Worm (Caenorhabditis elegans) whole organism, L4 larva: ENCODE data around the gene M163.1.

Experiments used
- D1046.2 ChIP-seq: fragments of 200-800 bp; sonication (Bioruptor generic); IDR thresholded peaks from 2 replicates; pipeline ENCODE4 v1.3.6; 2022; ENCODE audit warnings: missing genetic modification characterization, missing compliant biosample characterization
- F26F4.8 ChIP-seq: fragments of 200-800 bp; sonication (Bioruptor generic); conservative IDR thresholded peaks from 2 replicates; pipeline ENCODE4 v1.3.6; 2022; ENCODE audit warnings: missing genetic modification characterization, missing compliant biosample characterization
- F37D6.2 ChIP-seq: sonication (generic microtip); optimal IDR thresholded peaks from 2 replicates; lab custom pipeline; 2016; ENCODE audit warnings: mild to moderate bottlenecking, missing genetic modification characterization, missing compliant biosample characterization
- F44E2.7 ChIP-seq: fragments of 200-800 bp; sonication (Bioruptor generic); IDR thresholded peaks from 2 replicates; pipeline ENCODE4 v2.1.2; 2022; ENCODE audit warnings: missing genetic modification characterization, missing compliant biosample characterization
- T20F7.1 ChIP-seq: fragments of 200-800 bp; sonication (Bioruptor generic); optimal IDR thresholded peaks from 2 replicates; lab custom pipeline; 2018; ENCODE audit warnings: mild to moderate bottlenecking, missing genetic modification characterization, missing compliant biosample characterization
- T26A8.4 ChIP-seq: fragments of 200-800 bp; sonication (Bioruptor generic); IDR thresholded peaks from 2 replicates; pipeline ENCODE4 v1.3.6; 2022; ENCODE audit warnings: missing genetic modification characterization, missing compliant biosample characterization
- Y105C5A.15 ChIP-seq: fragments of 200-800 bp; sonication (Bioruptor generic); IDR thresholded peaks from 2 replicates; pipeline ENCODE4 v1.3.6; 2022; ENCODE audit warnings: missing genetic modification characterization, missing compliant biosample characterization
- Y5F2A.4 ChIP-seq: fragments of 200-800 bp; sonication (Bioruptor generic); optimal IDR thresholded peaks from 2 replicates; lab custom pipeline; 2018; ENCODE audit warnings: mild to moderate bottlenecking, missing genetic modification characterization, missing compliant biosample characterization
- aha-1 ChIP-seq: fragments of 150-350 bp; peaks from one replicate; lab custom pipeline; 2014; ENCODE audit warnings: missing biosample characterization, missing genetic modification characterization
- attf-4 ChIP-seq: sonication (generic microtip); optimal IDR thresholded peaks from 3 replicates; lab custom pipeline; 2017; ENCODE audit warnings: missing biosample characterization, missing genetic modification characterization
- ceh-28 ChIP-seq: fragments of 150-350 bp; optimal IDR thresholded peaks from 2 replicates; lab custom pipeline; 2014; ENCODE audit warnings: missing biosample characterization, missing genetic modification reagents, missing genetic modification characterization
- ceh-82 ChIP-seq: sonication (generic microtip); optimal IDR thresholded peaks from 2 replicates; lab custom pipeline; 2017; ENCODE audit warnings: missing biosample characterization, missing genetic modification characterization
- cey-2 ChIP-seq: sonication (generic microtip); optimal IDR thresholded peaks from 3 replicates; lab custom pipeline; 2017; ENCODE audit warnings: missing genetic modification characterization, mild to moderate bottlenecking, missing compliant biosample characterization, antibody characterized with exemption, borderline replicate concordance; ENCODE audit not compliant: insufficient read depth
- daf-12 ChIP-seq: fragments of 150-350 bp; optimal IDR thresholded peaks from 2 replicates; lab custom pipeline; 2014; ENCODE audit warnings: missing biosample characterization, missing genetic modification reagents, missing genetic modification characterization
- daf-16 ChIP-seq, 3 experiments: sonication (generic microtip); optimal IDR thresholded peaks; 2 replicates each; lab custom pipeline; 2016 to 2017; ENCODE audit warnings: missing genetic modification characterization in 3 of 3, missing genetic modification reagents in 3 of 3, mild to moderate bottlenecking in 2 of 3, missing compliant biosample characterization in 2 of 3, missing biosample characterization in 1 of 3, moderate library complexity in 1 of 3
- dmd-9 ChIP-seq: fragments of 200-800 bp; sonication (Bioruptor generic); IDR thresholded peaks from 2 replicates; pipeline ENCODE4 v1.3.6; 2022; ENCODE audit warnings: missing genetic modification reagents, missing genetic modification characterization, missing compliant biosample characterization
- dve-1 ChIP-seq: sonication (generic microtip); optimal IDR thresholded peaks from 2 replicates; lab custom pipeline; 2017; ENCODE audit warnings: antibody characterized with exemption, mild to moderate bottlenecking, missing genetic modification characterization, missing compliant biosample characterization; ENCODE audit not compliant: insufficient read depth
- egl-27 ChIP-seq: sonication (generic microtip); optimal IDR thresholded peaks from 3 replicates; lab custom pipeline; 2017; ENCODE audit warnings: missing biosample characterization, missing genetic modification reagents, missing genetic modification characterization
- fos-1 ChIP-seq: fragments of 150-350 bp; optimal IDR thresholded peaks from 2 replicates; lab custom pipeline; 2014; ENCODE audit warnings: missing biosample characterization, missing genetic modification characterization
- hlh-11 ChIP-seq: fragments of 200-800 bp; sonication (Bioruptor generic); optimal IDR thresholded peaks from 2 replicates; lab custom pipeline; 2018; ENCODE audit warnings: mild to moderate bottlenecking, missing genetic modification characterization, missing compliant biosample characterization
- jun-1 ChIP-seq: fragments of 150-350 bp; optimal IDR thresholded peaks from 2 replicates; lab custom pipeline; 2014; ENCODE audit warnings: missing biosample characterization, missing genetic modification reagents, missing genetic modification characterization
- lin-15B ChIP-seq: fragments of 150-350 bp; sonication (generic microtip); optimal IDR thresholded peaks from 3 replicates; lab custom pipeline; 2014; ENCODE audit warnings: missing biosample characterization, missing genetic modification characterization
- lin-38 ChIP-seq: fragments of 200-800 bp; sonication (Bioruptor generic); IDR thresholded peaks from 2 replicates; pipeline ENCODE4 v1.3.6; 2022; ENCODE audit warnings: missing genetic modification reagents, missing genetic modification characterization, missing compliant biosample characterization
- lir-3 ChIP-seq: sonication (generic microtip); optimal IDR thresholded peaks from 2 replicates; lab custom pipeline; 2016; ENCODE audit warnings: mild to moderate bottlenecking, missing genetic modification characterization, missing compliant biosample characterization
- lsy-2 ChIP-seq, 2 experiments: fragments of 150-350 bp in 1 of 2; sonication (generic microtip) in 1 of 2; optimal IDR thresholded peaks; 2 replicates each; lab custom pipeline; 2014 to 2017; ENCODE audit warnings: missing biosample characterization in 2 of 2, missing genetic modification characterization in 2 of 2
- madf-5 ChIP-seq, 2 experiments: fragments of 200-800 bp; sonication (Bioruptor generic); IDR thresholded peaks; 2 replicates each; pipeline ENCODE4 v1.3.6; 2022; ENCODE audit warnings: missing compliant biosample characterization in 2 of 2, missing genetic modification characterization in 2 of 2
- mdt-29 ChIP-seq: fragments of 200-800 bp; sonication (Bioruptor generic); IDR thresholded peaks from 2 replicates; pipeline ENCODE4 v1.3.6; 2022; ENCODE audit warnings: missing genetic modification reagents, missing genetic modification characterization, missing compliant biosample characterization
- mep-1 ChIP-seq: fragments of 150-350 bp; sonication (generic microtip); optimal IDR thresholded peaks from 3 replicates; lab custom pipeline; 2014; ENCODE audit warnings: missing biosample characterization, missing genetic modification characterization
- mes-2 ChIP-seq: sonication (generic microtip); optimal IDR thresholded peaks from 2 replicates; lab custom pipeline; 2016; ENCODE audit warnings: missing genotype, mild to moderate bottlenecking, missing genetic modification characterization, missing compliant biosample characterization; ENCODE audit not compliant: poor library complexity, severe bottlenecking
- nhr-10 ChIP-seq: fragments of 150-350 bp; optimal IDR thresholded peaks from 2 replicates; lab custom pipeline; 2014; ENCODE audit warnings: missing biosample characterization, missing genetic modification characterization
- nhr-11 ChIP-seq: fragments of 150-350 bp; optimal IDR thresholded peaks from 2 replicates; lab custom pipeline; 2014; ENCODE audit warnings: missing biosample characterization, missing genetic modification characterization
- nhr-25 ChIP-seq: sonication (generic microtip); optimal IDR thresholded peaks from 2 replicates; lab custom pipeline; 2017; ENCODE audit warnings: missing genetic modification characterization, mild to moderate bottlenecking, missing compliant biosample characterization, antibody characterized with exemption, moderate library complexity, borderline replicate concordance; ENCODE audit not compliant: insufficient read depth
- nhr-28 ChIP-seq: fragments of 150-350 bp; optimal IDR thresholded peaks from 2 replicates; lab custom pipeline; 2014; ENCODE audit warnings: missing biosample characterization, missing genetic modification characterization
- nhr-48 ChIP-seq: sonication (generic microtip); optimal IDR thresholded peaks from 2 replicates; lab custom pipeline; 2016; ENCODE audit warnings: mild to moderate bottlenecking, missing genetic modification characterization, missing compliant biosample characterization
- nhr-77 ChIP-seq: fragments of 150-350 bp; optimal IDR thresholded peaks from 2 replicates; lab custom pipeline; 2014; ENCODE audit warnings: missing biosample characterization, missing genetic modification characterization
- rbr-2 ChIP-seq: sonication (generic microtip); optimal IDR thresholded peaks from 2 replicates; lab custom pipeline; 2016; ENCODE audit warnings: missing genotype, missing genetic modification characterization, missing compliant biosample characterization
- spr-3 ChIP-seq: fragments of 200-800 bp; sonication (Bioruptor generic); optimal IDR thresholded peaks from 2 replicates; lab custom pipeline; 2018; ENCODE audit warnings: mild to moderate bottlenecking, missing genetic modification characterization, missing compliant biosample characterization
- unc-62 ChIP-seq, 3 experiments: fragments of 150-350 bp in 1 of 3; sonication (generic microtip); optimal IDR thresholded peaks in 2 of 3; peaks in 1 of 3; 1 replicate in 1 of 3; 2 replicates in 2 of 3; lab custom pipeline; 2014 to 2017; ENCODE audit warnings: missing biosample characterization in 3 of 3, missing genetic modification characterization in 3 of 3, missing genetic modification reagents in 3 of 3, missing genotype in 1 of 3
- zip-11 ChIP-seq: fragments of 200-800 bp; sonication (Bioruptor generic); IDR thresholded peaks from 2 replicates; pipeline ENCODE4 v1.3.6; 2022; ENCODE audit warnings: missing genetic modification characterization, missing compliant biosample characterization
- ztf-7 ChIP-seq: fragments of 150-350 bp; optimal IDR thresholded peaks from 2 replicates; lab custom pipeline; 2014; ENCODE audit warnings: missing biosample characterization, missing genetic modification characterization

The M163.1 gene

DNA sequence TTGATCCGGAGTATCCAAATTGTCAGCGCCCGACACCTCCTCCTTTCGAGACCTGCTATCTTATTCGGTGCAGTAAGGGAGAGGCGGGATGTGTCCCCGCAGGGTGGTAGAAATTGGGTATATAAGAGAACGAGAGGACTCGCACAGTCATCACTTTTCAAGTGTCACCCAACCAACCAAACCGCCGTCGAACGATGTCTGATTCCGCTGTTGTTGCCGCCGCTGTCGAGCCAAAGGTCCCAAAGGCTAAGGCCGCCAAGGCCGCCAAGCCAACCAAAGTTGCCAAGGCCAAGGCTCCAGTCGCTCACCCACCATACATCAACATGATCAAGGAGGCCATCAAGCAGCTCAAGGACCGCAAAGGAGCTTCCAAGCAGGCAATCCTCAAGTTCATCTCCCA lies 13.7 kb downstream of the M163.1 start, which contains the start of gene his-24 (continued):
- TF ChIP-seq ceh-82 = no peak
- TF ChIP-seq attf-4 (tag; lab: Kevin White, UChicago) = no peak
- TF ChIP-seq madf-5 (GFP tag; IDR thresholded peaks at IDR 0.05; lab: Robert Waterston, UW) = no peak
- TF ChIP-seq mep-1 (tag; lab: Kevin White, UChicago) = peak; percentile 83
- peak; percentile 59 for TF ChIP-seq rbr-2 (tag; lab: Kevin White, UChicago)
- no peak for TF ChIP-seq daf-12 (tag; lab: Kevin White, UChicago)
- TF ChIP-seq mdt-29 (GFP tag; lab: Robert Waterston, UW) = no peak

- TF ChIP-seq lin-38 (GFP tag; lab: Robert Waterston, UW) (no peak), nhr-11 (tag; lab: Kevin White, UChicago) (no peak), daf-16 (GFP tag; optimal IDR thresholded peaks at IDR 0.05; lab: Kevin White, UChicago) (no peak), daf-16 (tag; optimal IDR thresholded peaks at IDR 0.05; lab: Kevin White, UChicago) (peak; percentile 12), unc-62 (GFP tag; optimal IDR thresholded peaks at IDR 0.05 in 1 of 2; lab: Kevin White, UChicago) (peak in 1 of 2 experiments; percentile 71), unc-62 (tag; optimal IDR thresholded peaks at IDR 0.05; lab: Kevin White, UChicago) (no peak), ceh-28 (no peak), mep-1 (tag; lab: Kevin White, UChicago) (no peak), hlh-11 (tag; lab: Kevin White, UChicago) (no peak)
Measured at ce11 chrX:14487832-14488231, 15.8 kb downstream of the M163.1 start.

- TF ChIP-seq aha-1 (tag; lab: Kevin White, UChicago) (peak; percentile 7), fos-1 (tag; lab: Kevin White, UChicago) (no peak)
- TF ChIP-seq, all 104 proteins: peak for 1
Measured at ce11 chrX:14487333-14487732, 16.3 kb downstream of the M163.1 start.

DNA sequence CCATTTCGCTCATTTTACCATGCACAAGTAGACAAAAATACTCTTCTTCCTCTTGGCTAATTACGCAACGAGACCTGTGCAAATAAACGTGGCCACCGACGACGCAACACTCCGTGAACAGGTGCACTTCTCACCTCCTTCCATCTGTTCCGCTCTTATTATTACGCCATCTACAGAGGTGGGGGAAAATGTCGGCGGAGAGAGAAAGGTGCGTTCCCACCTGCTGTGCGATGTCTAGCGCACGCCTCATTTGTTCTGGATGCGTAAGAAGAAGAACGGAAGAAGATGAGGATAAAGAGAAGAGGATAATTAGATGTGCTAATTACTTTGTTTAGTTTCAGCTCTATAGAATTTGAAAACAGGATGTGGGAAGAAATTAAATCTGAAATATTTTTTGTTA lies 17.1 kb downstream of the M163.1 start:
- no peak for TF ChIP-seq F37D6.2 (tag; lab: Kevin White, UChicago)
- TF ChIP-seq unc-62 (GFP tag; optimal IDR thresholded peaks at IDR 0.05 in 1 of 2; lab: Kevin White, UChicago) = peak in 1 of 2 experiments; percentile 7
- TF ChIP-seq unc-62 (tag; optimal IDR thresholded peaks at IDR 0.05; lab: Kevin White, UChicago) = no peak

DNA sequence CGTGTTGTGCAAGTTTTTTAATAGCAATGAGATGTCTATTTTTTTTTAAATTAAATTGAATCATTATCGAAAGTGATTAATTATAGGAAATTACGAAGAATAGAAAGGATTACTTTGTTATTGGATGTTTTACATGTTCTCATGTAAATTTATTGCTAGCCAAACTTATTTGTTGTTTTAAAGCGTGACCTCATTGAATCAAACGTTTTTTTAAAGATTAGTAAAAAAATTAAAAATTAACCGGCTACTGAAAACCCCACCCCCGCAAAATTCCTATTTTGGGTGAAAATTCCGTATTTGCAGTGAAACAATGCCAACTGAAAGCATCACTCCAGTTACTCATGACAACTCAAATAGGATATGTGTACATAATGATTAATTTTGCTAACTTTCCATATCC lies 18.8 kb downstream of the M163.1 start, which contains the start of gene M163.8:
TSS of gene M163.8 (plus strand) at position 301 of the 400 bp plus-strand sequence.
- TF ChIP-seq rbr-2 (tag; lab: Kevin White, UChicago) = no peak
- TF ChIP-seq nhr-28 (tag; lab: Kevin White, UChicago) = no peak
- TF ChIP-seq dmd-9 = no peak
- TF ChIP-seq nhr-48 (tag; lab: Kevin White, UChicago) = no peak
- no peak for TF ChIP-seq Y105C5A.15 (GFP tag; lab: Robert Waterston, UW)
- no peak for TF ChIP-seq mep-1 (tag; lab: Kevin White, UChicago)
- TF ChIP-seq egl-27 (tag; lab: Kevin White, UChicago) = no peak
- TF ChIP-seq attf-4 (tag; lab: Kevin White, UChicago) = no peak
- no peak for TF ChIP-seq nhr-10
- TF ChIP-seq F44E2.7 = no peak
- no peak for TF ChIP-seq nhr-77 (tag; lab: Kevin White, UChicago)
- no peak for TF ChIP-seq cey-2 (tag; lab: Kevin White, UChicago)
- TF ChIP-seq hlh-11 (tag; lab: Kevin White, UChicago) = no peak
- no peak for TF ChIP-seq spr-3 (GFP tag; lab: Kevin White, UChicago)
- TF ChIP-seq dve-1 (tag; lab: Kevin White, UChicago) = no peak
- no peak for TF ChIP-seq Y5F2A.4 (GFP tag; lab: Kevin White, UChicago)
- no peak for TF ChIP-seq nhr-25 (tag; lab: Kevin White, UChicago)

DNA sequence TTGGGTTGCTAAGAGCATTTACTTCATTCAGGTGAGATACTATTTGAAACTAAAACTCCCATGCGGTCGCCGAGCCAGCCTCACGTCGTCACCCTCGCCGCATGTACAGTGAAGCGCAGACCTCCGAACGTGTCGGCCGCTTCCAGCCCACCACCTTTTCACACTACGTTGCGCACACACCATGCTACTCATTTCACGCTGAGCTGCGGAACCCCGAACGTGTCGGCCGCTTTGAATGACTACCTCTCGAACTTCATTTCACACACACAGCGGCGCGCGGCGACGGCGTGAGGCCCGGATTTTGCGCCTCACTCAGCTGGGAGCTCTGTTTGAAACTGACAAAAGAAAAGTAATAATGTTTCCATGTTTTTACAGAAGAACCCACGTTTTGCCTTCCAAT lies 22.0 kb downstream of the M163.1 start:
- TF ChIP-seq nhr-25 (tag; lab: Kevin White, UChicago) (no peak), T20F7.1 (GFP tag; lab: Kevin White, UChicago) (no peak), lin-15B (tag; lab: Kevin White, UChicago) (no peak), nhr-48 (tag; lab: Kevin White, UChicago) (no peak), lin-38 (GFP tag; lab: Robert Waterston, UW) (no peak), jun-1 (tag; lab: Kevin White, UChicago) (no peak), F26F4.8 (no peak), F44E2.7 (no peak), zip-11 (GFP tag; lab: Robert Waterston, UW) (no peak), rbr-2 (tag; lab: Kevin White, UChicago) (no peak), T26A8.4 (GFP tag; lab: Robert Waterston, UW) (no peak), lir-3 (tag; lab: Kevin White, UChicago) (no peak), lsy-2 (tag; optimal IDR thresholded peaks at IDR 0.05; lab: Kevin White, UChicago) (no peak), mes-2 (tag; lab: Kevin White, UChicago) (no peak), ztf-7 (tag; lab: Kevin White, UChicago) (no peak), D1046.2 (0 out of 2 replicates have a peak, but pooled peaks have one; percentile 52)
